Worm (Caenorhabditis elegans) whole organism, midembryonic: Measurements from ENCODE around the gene C07A9.9.

Source experiments
- T22C8.4 ChIP-seq: fragments of 200-800 bp; sonication (Bioruptor generic); IDR thresholded peaks from 2 replicates; pipeline ENCODE4 v1.3.6; 2022; ENCODE audit warnings: missing genetic modification characterization, missing compliant biosample characterization
- cog-1 ChIP-seq: sonication (generic microtip); optimal IDR thresholded peaks from 2 replicates; lab custom pipeline; 2016; ENCODE audit warnings: missing genetic modification characterization, missing compliant biosample characterization
- flt-1 ChIP-seq: fragments of 200-800 bp; sonication (Bioruptor generic); IDR thresholded peaks from 2 replicates; pipeline ENCODE4 v1.3.6; 2022; ENCODE audit warnings: missing genetic modification characterization, missing compliant biosample characterization
- klf-2 ChIP-seq: fragments of 200-800 bp; sonication (Bioruptor generic); conservative IDR thresholded peaks from 2 replicates; pipeline ENCODE4 v1.3.6; 2022; ENCODE audit warnings: missing genetic modification reagents, missing genetic modification characterization, missing compliant biosample characterization
- med-1 ChIP-seq: sonication (generic microtip); optimal IDR thresholded peaks from 2 replicates; lab custom pipeline; 2017; ENCODE audit warnings: missing genetic modification characterization, mild to moderate bottlenecking, missing compliant biosample characterization, antibody characterized with exemption, missing genetic modification reagents; ENCODE audit not compliant: insufficient read depth
- ref-1 ChIP-seq: fragments of 200-800 bp; sonication (Bioruptor generic); conservative IDR thresholded peaks from 2 replicates; pipeline ENCODE4 v1.3.6; 2022; ENCODE audit warnings: missing genetic modification reagents, missing genetic modification characterization, missing compliant biosample characterization
- ztf-23 ChIP-seq: fragments of 200-800 bp; sonication (Bioruptor generic); IDR thresholded peaks from 2 replicates; pipeline ENCODE4 v1.3.6; 2022; ENCODE audit warnings: missing genetic modification reagents, missing genetic modification characterization, missing compliant biosample characterization
- ztf-29 ChIP-seq: fragments of 200-800 bp; sonication (Bioruptor generic); IDR thresholded peaks from 2 replicates; pipeline ENCODE4 v1.3.6; 2022; ENCODE audit warnings: missing genetic modification reagents, missing genetic modification characterization, missing compliant biosample characterization

DNA sequence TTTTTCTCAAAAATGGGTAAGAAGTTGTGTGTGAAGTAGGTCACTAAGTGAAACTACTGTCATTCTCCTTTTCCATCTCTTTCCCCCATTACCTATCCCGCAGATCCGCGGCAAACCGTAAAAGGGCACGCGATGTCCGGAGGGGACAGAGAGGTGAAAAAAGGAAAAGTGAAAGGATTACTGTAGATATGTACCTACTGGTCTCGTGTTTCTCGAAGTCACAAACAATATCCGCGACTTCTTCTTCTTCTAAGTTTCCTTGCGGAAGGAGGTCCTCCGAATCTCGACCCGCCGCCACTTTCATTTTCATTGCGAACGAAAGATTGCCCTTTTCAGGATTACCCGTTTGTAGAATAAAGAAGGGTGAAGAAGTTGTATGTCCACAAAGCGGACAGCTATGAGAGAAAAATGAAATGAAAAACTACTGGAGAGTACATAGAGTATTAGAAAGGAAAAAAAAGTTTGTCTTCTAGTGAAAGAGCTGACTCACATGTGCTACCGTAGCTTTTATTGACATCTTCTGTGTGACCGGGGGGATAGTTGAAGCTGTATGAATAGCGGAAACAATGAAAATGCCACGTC, 20.9 kb downstream of the C07A9.9 start:
- no peak for TF ChIP-seq T22C8.4
- no peak for TF ChIP-seq ztf-23 (GFP tag; lab: Robert Waterston, UW)
- TF ChIP-seq flt-1 (GFP tag; lab: Robert Waterston, UW), result no peak
- no peak for TF ChIP-seq ztf-29 (GFP tag; lab: Robert Waterston, UW)
- TF ChIP-seq ref-1 (GFP tag; lab: Robert Waterston, UW), result no peak
- no peak for TF ChIP-seq med-1 (GFP tag; lab: Kevin White, UChicago)
- no peak for TF ChIP-seq cog-1 (tag; lab: Kevin White, UChicago)
- no peak for TF ChIP-seq klf-2 (GFP tag; lab: Robert Waterston, UW)
